Worm (Caenorhabditis elegans) whole organism, young adult: ENCODE data around the gene F35D11.4.

Source experiments
- D2030.7 ChIP-seq: fragments of 200-800 bp; sonication (Bioruptor generic); IDR thresholded peaks from 2 replicates; pipeline ENCODE4 v1.3.6; 2022; ENCODE audit warnings: missing genetic modification reagents, missing genetic modification characterization, missing compliant biosample characterization
- ceh-58 ChIP-seq: fragments of 200-800 bp; sonication (Bioruptor generic); IDR thresholded peaks from 2 replicates; pipeline ENCODE4 v1.3.6; 2022; ENCODE audit warnings: missing genetic modification characterization, missing compliant biosample characterization
- nhr-27 ChIP-seq: fragments of 200-800 bp; sonication (Bioruptor generic); optimal IDR thresholded peaks from 2 replicates; lab custom pipeline; 2018; ENCODE audit warnings: mild to moderate bottlenecking, missing genetic modification characterization, moderate library complexity, missing compliant biosample characterization
- nhr-80 ChIP-seq: sonication (generic microtip); optimal IDR thresholded peaks from 2 replicates; lab custom pipeline; 2016; ENCODE audit warnings: missing genetic modification characterization, missing compliant biosample characterization
- snpc-3.4 ChIP-seq: sonication (generic microtip); optimal IDR thresholded peaks from 2 replicates; lab custom pipeline; 2017; ENCODE audit warnings: missing genetic modification characterization, mild to moderate bottlenecking, missing compliant biosample characterization, antibody characterized with exemption, moderate library complexity, missing genotype, missing genetic modification reagents
- ztf-22 ChIP-seq: fragments of 200-800 bp; sonication (Bioruptor generic); optimal IDR thresholded peaks from 2 replicates; lab custom pipeline; 2018; ENCODE audit warnings: mild to moderate bottlenecking, missing genetic modification characterization, moderate library complexity, missing compliant biosample characterization

ce11 chrII:4602533-4602932 lies 694 bp upstream of the F35D11.4 start, which contains the start of gene coa-3:
- TF ChIP-seq nhr-80 (no peak), snpc-3.4 (no peak), D2030.7 (GFP tag; lab: Robert Waterston, UW) (no peak), nhr-27 (tag; lab: Kevin White, UChicago) (no peak), ceh-58 (GFP tag; lab: Robert Waterston, UW) (no peak), ztf-22 (GFP tag; lab: Kevin White, UChicago) (no peak)
